Worm (Caenorhabditis elegans) whole organism, young adult: ENCODE data around the gene srh-35.

Source experiments
- nfya-1 ChIP-seq: sonication (generic microtip); optimal IDR thresholded peaks from 2 replicates; lab custom pipeline; 2017; ENCODE audit warnings: antibody characterized with exemption, missing compliant biosample characterization, missing genetic modification characterization, borderline replicate concordance; ENCODE audit not compliant: insufficient read depth
- nhr-27 ChIP-seq: fragments of 200-800 bp; sonication (Bioruptor generic); optimal IDR thresholded peaks from 2 replicates; lab custom pipeline; 2018; ENCODE audit warnings: mild to moderate bottlenecking, missing genetic modification characterization, moderate library complexity, missing compliant biosample characterization

ce11 chrV:474516-474915, 25.5 kb upstream of the srh-35 start, which contains the start of gene nhr-99:
- no peak for TF ChIP-seq nhr-27 (tag; lab: Kevin White, UChicago)
- TF ChIP-seq nfya-1 (tag; lab: Kevin White, UChicago), result no peak
